Worm (Caenorhabditis elegans) whole organism, L3 larva: ENCODE measurements around the gene clc-24.

Experiments
- R02D3.7 ChIP-seq: fragments of 150-350 bp; optimal IDR thresholded peaks from 2 replicates; lab custom pipeline; 2014; ENCODE audit warnings: missing biosample characterization, missing genetic modification characterization
- ceh-9 ChIP-seq: sonication (generic microtip); optimal IDR thresholded peaks from 2 replicates; lab custom pipeline; 2018; ENCODE audit warnings: missing biosample characterization, missing genetic modification characterization
- hmg-11 ChIP-seq: sonication (generic microtip); optimal IDR thresholded peaks from 2 replicates; lab custom pipeline; 2016; ENCODE audit warnings: missing genetic modification characterization, missing compliant biosample characterization
- nhr-11 ChIP-seq: fragments of 150-350 bp; optimal IDR thresholded peaks from 2 replicates; lab custom pipeline; 2014; ENCODE audit warnings: missing biosample characterization, missing genetic modification characterization
- nhr-237 ChIP-seq: fragments of 150-350 bp; optimal IDR thresholded peaks from 2 replicates; lab custom pipeline; 2014; ENCODE audit warnings: missing biosample characterization, missing genetic modification characterization
- pqm-1 ChIP-seq: fragments of 150-350 bp; optimal IDR thresholded peaks from 2 replicates; lab custom pipeline; 2017; ENCODE audit warnings: missing biosample characterization, missing genetic modification characterization, inconsistent platforms
- unc-39 ChIP-seq: sonication (generic microtip); optimal IDR thresholded peaks from 4 replicates; lab custom pipeline; 2017; ENCODE audit warnings: missing biosample characterization, missing genetic modification characterization

DNA sequence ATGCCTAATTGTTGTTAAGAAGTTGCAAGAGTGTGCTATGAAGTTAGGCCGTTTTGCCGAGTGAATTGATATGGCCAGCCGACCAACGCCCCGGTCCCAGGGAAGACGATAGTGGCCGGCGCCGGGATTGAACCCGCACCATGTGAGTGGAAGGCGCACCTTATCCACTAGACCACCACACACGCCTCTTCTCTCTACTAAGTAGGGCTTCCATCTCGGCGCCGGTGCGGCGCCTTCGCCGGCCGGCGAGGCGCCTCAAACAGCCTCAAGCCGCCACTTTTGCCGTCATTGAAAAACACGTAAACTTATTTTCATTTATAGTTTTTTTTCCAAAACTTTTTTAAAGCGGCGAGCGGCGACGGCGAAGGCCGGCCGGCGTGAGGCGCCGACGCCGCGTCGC lies 30.9 kb upstream of the clc-24 start:
- TF ChIP-seq nhr-237 (no peak), nhr-11 (tag; lab: Kevin White, UChicago) (no peak), hmg-11 (tag; lab: Kevin White, UChicago) (no peak), R02D3.7 (no peak), pqm-1 (tag; lab: Kevin White, UChicago) (no peak), unc-39 (tag; lab: Kevin White, UChicago) (no peak), ceh-9 (tag; lab: Kevin White, UChicago) (no peak)
